Worm (Caenorhabditis elegans) whole organism, early embryonic: ENCODE data around the gene C37E2.3.

Experiments used
- F13C5.2 ChIP-seq: sonication (generic microtip); optimal IDR thresholded peaks from 2 replicates; lab custom pipeline; 2017; ENCODE audit warnings: mild to moderate bottlenecking, missing genetic modification characterization, inconsistent platforms, missing compliant biosample characterization
- aly-1 ChIP-seq: sonication (generic microtip); optimal IDR thresholded peaks from 2 replicates; lab custom pipeline; 2016; ENCODE audit warnings: missing genetic modification characterization, missing compliant biosample characterization
- ama-1 ChIP-seq: fragments of 150-350 bp; optimal IDR thresholded peaks from 2 replicates; lab custom pipeline; 2014
- ceh-13 ChIP-seq: fragments of 200-800 bp; sonication (Bioruptor generic); optimal IDR thresholded peaks from 2 replicates; lab custom pipeline; 2018; ENCODE audit warnings: mild to moderate bottlenecking, missing genetic modification characterization, missing compliant biosample characterization
- flt-1 ChIP-seq: fragments of 200-800 bp; sonication (Bioruptor generic); IDR thresholded peaks from 2 replicates; pipeline ENCODE4 v1.3.6; 2022; ENCODE audit warnings: missing genetic modification characterization, missing compliant biosample characterization
- hmg-4 ChIP-seq: fragments of 200-800 bp; sonication (Bioruptor generic); optimal IDR thresholded peaks from 2 replicates; lab custom pipeline; 2018; ENCODE audit warnings: mild to moderate bottlenecking, missing genetic modification characterization, missing compliant biosample characterization
- hnd-1 ChIP-seq: sonication (generic microtip); optimal IDR thresholded peaks from 2 replicates; lab custom pipeline; 2016; ENCODE audit warnings: missing genetic modification characterization, missing compliant biosample characterization
- pes-1 ChIP-seq: fragments of 200-800 bp; sonication (Bioruptor generic); IDR thresholded peaks from 2 replicates; pipeline ENCODE4 v1.3.6; 2022; ENCODE audit warnings: missing genetic modification reagents, missing genetic modification characterization, missing compliant biosample characterization
- scrt-1 ChIP-seq: fragments of 200-800 bp; sonication (Bioruptor generic); IDR thresholded peaks from 2 replicates; pipeline ENCODE4 v1.3.6; 2022; ENCODE audit warnings: missing genetic modification characterization, missing compliant biosample characterization
- sea-1 ChIP-seq: fragments of 200-800 bp; sonication (Bioruptor generic); conservative IDR thresholded peaks from 2 replicates; pipeline ENCODE4 v1.3.6; 2022; ENCODE audit warnings: missing genetic modification characterization, missing compliant biosample characterization
- tbx-11 ChIP-seq: fragments of 200-800 bp; sonication (Bioruptor generic); IDR thresholded peaks from 2 replicates; pipeline ENCODE4 v1.3.6; 2022; ENCODE audit warnings: missing genetic modification characterization, missing compliant biosample characterization
- tbx-37 ChIP-seq: fragments of 200-800 bp; sonication (Bioruptor generic); conservative IDR thresholded peaks from 2 replicates; pipeline ENCODE4 v1.3.6; 2022; ENCODE audit warnings: missing genetic modification reagents, missing genetic modification characterization, missing compliant biosample characterization

- no peak for TF ChIP-seq scrt-1 (GFP tag; lab: Robert Waterston, UW)
- no peak for TF ChIP-seq flt-1 (GFP tag; lab: Robert Waterston, UW)
- no peak for TF ChIP-seq tbx-11 (GFP tag; lab: Robert Waterston, UW)
- TF ChIP-seq ama-1 (lab: Kevin White, UChicago), result no peak
- TF ChIP-seq hnd-1 (tag; lab: Kevin White, UChicago), result no peak
- no peak for TF ChIP-seq hmg-4 (GFP tag; lab: Kevin White, UChicago)
- TF ChIP-seq sea-1, result no peak
- TF ChIP-seq aly-1 (tag; lab: Kevin White, UChicago), result no peak
- no peak for TF ChIP-seq pes-1 (GFP tag; lab: Robert Waterston, UW)
- no peak for TF ChIP-seq F13C5.2 (tag; lab: Kevin White, UChicago)
- TF ChIP-seq tbx-37 (GFP tag; lab: Robert Waterston, UW), result no peak
- TF ChIP-seq ceh-13 (GFP tag; lab: Kevin White, UChicago), result no peak
These were observed 26.1 kb downstream of the C37E2.3 start for ce11 chrX:14206321-14206720.
